Fruit fly (Drosophila melanogaster) Kc167 (cell line): Measurements from ENCODE around the gene CG32032.

Experiments
- Myc ChIP-seq: fragments of >200 bp; optimal IDR thresholded peaks from 2 replicates; lab custom pipeline; 2017; ENCODE audit warnings: missing external identifiers
- Sin3A ChIP-seq: fragments of >200 bp; optimal IDR thresholded peaks from 2 replicates; lab custom pipeline; 2018; ENCODE audit warnings: missing external identifiers
- insv ChIP-seq: fragments of >200 bp; optimal IDR thresholded peaks from 3 replicates; lab custom pipeline; 2018; ENCODE audit warnings: missing external identifiers
- psq ChIP-seq: fragments of >200 bp; optimal IDR thresholded peaks from 2 replicates; lab custom pipeline; 2017; ENCODE audit warnings: missing external identifiers
- ttk ChIP-seq: sonication (Bioruptor generic); optimal IDR thresholded peaks from 2 replicates; lab custom pipeline; 2017; ENCODE audit warnings: missing external identifiers

DNA sequence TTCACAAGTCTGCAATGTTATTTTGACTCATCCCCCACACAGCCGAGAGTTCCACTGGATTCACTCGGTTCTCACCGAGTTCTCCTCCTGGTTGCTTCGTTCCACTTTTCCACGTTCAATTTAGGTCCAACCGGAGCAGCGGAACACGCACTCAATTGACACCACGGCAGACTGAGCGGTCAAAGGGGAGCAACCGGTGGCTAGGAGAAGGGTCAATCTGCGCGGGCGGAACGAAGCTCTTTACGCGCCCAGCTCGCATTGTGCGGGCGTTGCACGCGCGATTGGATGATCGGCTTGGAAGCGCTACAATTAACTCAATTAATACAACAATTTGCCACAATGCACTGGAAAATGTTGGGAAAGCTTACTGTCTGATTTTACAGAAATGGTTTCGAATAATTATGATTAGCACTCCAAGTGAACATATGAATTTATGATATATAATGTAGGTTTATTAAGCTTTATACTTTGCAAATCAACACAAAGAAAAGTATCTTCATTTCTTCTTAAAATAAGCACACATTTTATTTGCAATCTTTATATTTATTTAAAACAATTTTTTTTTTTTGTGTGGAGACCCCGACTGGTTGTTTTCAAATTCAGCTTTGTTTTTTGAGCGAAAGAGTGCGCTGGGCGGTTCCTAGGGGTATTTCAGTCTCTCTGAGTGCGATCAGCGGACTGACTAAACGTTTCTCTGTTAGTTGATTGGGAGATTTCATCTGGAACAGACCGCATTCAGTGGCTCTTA lies at the start of gene CG32032:
- TF ChIP-seq Myc (lab: Kevin White, UChicago), result no peak
- TF ChIP-seq psq, result no peak
- TF ChIP-seq ttk, result no peak
- TF ChIP-seq Sin3A, result no peak
- TF ChIP-seq insv (lab: Kevin White, UChicago), result no peak
